Fruit fly (Drosophila melanogaster): ENCODE results near the gene P5cr.
A peak's percentile ranks its signal among the peaks of the same experiment; 100 is the strongest.

Gene P5cr

dm6 chr3R:18997388-18998287, 31.1 kb upstream of the P5cr start (continued):
- TF ChIP-seq caup (GFP tag; optimal IDR thresholded peaks at IDR 0.05; ENCODE audit: severe bottlenecking) (peak; percentile 10), pan (optimal IDR thresholded peaks at IDR 0.05) (no peak), pan (GFP tag; optimal IDR thresholded peaks at IDR 0.05 in 1 of 2, IDR thresholded peaks at IDR 0.05 in 1 of 2) (no peak), CG6254 (GFP tag; optimal IDR thresholded peaks at IDR 0.05) (peak; percentile 78), Elba2 (GFP tag; optimal IDR thresholded peaks at IDR 0.05) (no peak), eyg (GFP tag; optimal IDR thresholded peaks at IDR 0.05) (no peak), Mad (GFP tag; optimal IDR thresholded peaks at IDR 0.05) (peak; percentile 51), CG1792 (GFP tag; optimal IDR thresholded peaks at IDR 0.05) (no peak), CG15696 (tag; optimal IDR thresholded peaks at IDR 0.05) (peak; percentile 88), CG7372 (GFP tag; IDR thresholded peaks at IDR 0.05) (peak; percentile 17; the same call in 1 of the 2 replicates), E2f1 (GFP tag; IDR thresholded peaks at IDR 0.05) (no peak; the same call in 1 of the 2 replicates), pum (GFP tag; optimal IDR thresholded peaks at IDR 0.05) (no peak), Hmx (GFP tag; optimal IDR thresholded peaks at IDR 0.05) (no peak), CG12236 (GFP tag; optimal IDR thresholded peaks at IDR 0.05) (peak; percentile 93), fru (optimal IDR thresholded peaks at IDR 0.05) (no peak), CG30020 (tag; optimal IDR thresholded peaks at IDR 0.05) (peak; percentile 19), CG4404 (GFP tag; IDR thresholded peaks at IDR 0.05) (no peak), scrt (GFP tag; optimal IDR thresholded peaks at IDR 0.05) (peak; percentile 2), CG11093 (GFP tag; IDR thresholded peaks at IDR 0.05) (peak; percentile 10; the same call in 1 of the 3 replicates), az2 (GFP tag; optimal IDR thresholded peaks at IDR 0.05) (peak; percentile 50), CG8359 (GFP tag; optimal IDR thresholded peaks at IDR 0.05; ENCODE audit: borderline replicate concordance) (peak; percentile 5), gcm2 (GFP tag; optimal IDR thresholded peaks at IDR 0.05) (peak; percentile 42), CG12219 (GFP tag; optimal IDR thresholded peaks at IDR 0.05) (peak; percentile 82), E2f2 (GFP tag; IDR thresholded peaks at IDR 0.05) (peak; percentile 61; the same call in 1 of the 2 replicates), crol (GFP tag; IDR thresholded peaks at IDR 0.05) (no peak), cwo (GFP tag; optimal IDR thresholded peaks at IDR 0.05) (peak; percentile 25), CG8944 (GFP tag; optimal IDR thresholded peaks at IDR 0.05) (no peak), Pdp1 (GFP tag; optimal IDR thresholded peaks at IDR 0.05) (peak in 1 of 2 experiments; percentile 38), CG14050 (GFP tag; IDR thresholded peaks at IDR 0.05) (no peak; the same call in 2 of the 3 replicates), CG17568 (GFP tag; optimal IDR thresholded peaks at IDR 0.05) (peak; percentile 95), gsb-n (tag; optimal IDR thresholded peaks at IDR 0.05) (peak; percentile 86), inv (GFP tag; IDR thresholded peaks at IDR 0.05; ENCODE audit: partially characterized antibody) (no peak), sd (tag; optimal IDR thresholded peaks at IDR 0.05) (peak; percentile 13), Lpt (GFP tag; optimal IDR thresholded peaks at IDR 0.05) (no peak), CG10267 (tag; optimal IDR thresholded peaks at IDR 0.05) (peak; percentile 21), lilli (GFP tag; optimal IDR thresholded peaks at IDR 0.05) (peak; percentile 1), lab (GFP tag; optimal IDR thresholded peaks at IDR 0.05) (peak; percentile 26), CG2889 (GFP tag; IDR thresholded peaks at IDR 0.05) (no peak), amos (GFP tag; IDR thresholded peaks at IDR 0.05; ENCODE audit: partially characterized antibody) (no peak), HLH4C (GFP tag; IDR thresholded peaks at IDR 0.05; ENCODE audit: partially characterized antibody) (no peak), CG2202 (tag; optimal IDR thresholded peaks at IDR 0.05) (peak; percentile 99), seq (GFP tag; IDR thresholded peaks at IDR 0.05) (peak; percentile 61; the same call in 1 of the 2 replicates), HHEX (GFP tag; optimal IDR thresholded peaks at IDR 0.05) (no peak), bcd (GFP tag; optimal IDR thresholded peaks at IDR 0.05) (peak; percentile 50), CG4424 (GFP tag; optimal IDR thresholded peaks at IDR 0.05) (no peak), repo (GFP tag; optimal IDR thresholded peaks at IDR 0.05) (no peak), CG17359 (tag; optimal IDR thresholded peaks at IDR 0.05) (peak; percentile 65), CG31365 (tag; optimal IDR thresholded peaks at IDR 0.05) (peak; percentile 58)
